Worm (Caenorhabditis elegans) whole organism, midembryonic: Measurements from ENCODE around the gene C16C8.9.
"Not testable (repeated sequence)": the region's sequence is repeated elsewhere in the genome, so short reads cannot be mapped to it uniquely, and the experiment has no call there.

Experiments
- T22C8.4 ChIP-seq: fragments of 200-800 bp; sonication (Bioruptor generic); IDR thresholded peaks from 2 replicates; pipeline ENCODE4 v1.3.6; 2022; ENCODE audit warnings: missing genetic modification characterization, missing compliant biosample characterization
- cog-1 ChIP-seq: sonication (generic microtip); optimal IDR thresholded peaks from 2 replicates; lab custom pipeline; 2016; ENCODE audit warnings: missing genetic modification characterization, missing compliant biosample characterization
- flt-1 ChIP-seq: fragments of 200-800 bp; sonication (Bioruptor generic); IDR thresholded peaks from 2 replicates; pipeline ENCODE4 v1.3.6; 2022; ENCODE audit warnings: missing genetic modification characterization, missing compliant biosample characterization
- klf-2 ChIP-seq: fragments of 200-800 bp; sonication (Bioruptor generic); conservative IDR thresholded peaks from 2 replicates; pipeline ENCODE4 v1.3.6; 2022; ENCODE audit warnings: missing genetic modification reagents, missing genetic modification characterization, missing compliant biosample characterization
- med-1 ChIP-seq: sonication (generic microtip); optimal IDR thresholded peaks from 2 replicates; lab custom pipeline; 2017; ENCODE audit warnings: missing genetic modification characterization, mild to moderate bottlenecking, missing compliant biosample characterization, antibody characterized with exemption, missing genetic modification reagents; ENCODE audit not compliant: insufficient read depth
- ref-1 ChIP-seq: fragments of 200-800 bp; sonication (Bioruptor generic); conservative IDR thresholded peaks from 2 replicates; pipeline ENCODE4 v1.3.6; 2022; ENCODE audit warnings: missing genetic modification reagents, missing genetic modification characterization, missing compliant biosample characterization
- tab-1 ChIP-seq: fragments of 200-800 bp; sonication (Bioruptor generic); IDR thresholded peaks from 2 replicates; pipeline ENCODE4 v1.3.6; 2022; ENCODE audit warnings: missing genetic modification characterization, missing compliant biosample characterization
- ztf-23 ChIP-seq: fragments of 200-800 bp; sonication (Bioruptor generic); IDR thresholded peaks from 2 replicates; pipeline ENCODE4 v1.3.6; 2022; ENCODE audit warnings: missing genetic modification reagents, missing genetic modification characterization, missing compliant biosample characterization
- ztf-29 ChIP-seq: fragments of 200-800 bp; sonication (Bioruptor generic); IDR thresholded peaks from 2 replicates; pipeline ENCODE4 v1.3.6; 2022; ENCODE audit warnings: missing genetic modification reagents, missing genetic modification characterization, missing compliant biosample characterization

C16C8.9 gene

ce11 chrII:3460048-3460447, 2.9 kb downstream of the C16C8.9 start, which contains the start of gene C16C8.7:
Gene C16C8.7, minus strand, starts transcription at chrII:3460148.
- no peak for TF ChIP-seq flt-1 (GFP tag; lab: Robert Waterston, UW)
- no peak for TF ChIP-seq med-1
- TF ChIP-seq klf-2 (GFP tag; lab: Robert Waterston, UW): no peak
- TF ChIP-seq ref-1 (GFP tag; lab: Robert Waterston, UW): no peak
- TF ChIP-seq ztf-23: no peak
- TF ChIP-seq cog-1 (tag; lab: Kevin White, UChicago): no peak

- no peak for TF ChIP-seq ztf-23
- no peak for TF ChIP-seq flt-1 (GFP tag; lab: Robert Waterston, UW)
- TF ChIP-seq klf-2 (GFP tag; lab: Robert Waterston, UW): no peak
- TF ChIP-seq tab-1 (GFP tag; lab: Robert Waterston, UW): no peak
These were observed 3.8 kb downstream of the C16C8.9 start for ce11 chrII:3459199-3459598.

ce11 chrII:3458209-3458608, 4.8 kb downstream of the C16C8.9 start, which contains the start of the genes C16C8.26 and C16C8.19:
Gene C16C8.26, minus strand, starts transcription at chrII:3458309.
Gene C16C8.19, plus strand, starts transcription at chrII:3458487.
- no peak for TF ChIP-seq cog-1 (tag; lab: Kevin White, UChicago)
- no peak for TF ChIP-seq klf-2 (GFP tag; lab: Robert Waterston, UW)
- TF ChIP-seq tab-1 (GFP tag; lab: Robert Waterston, UW): no peak
- TF ChIP-seq ztf-23: no peak
- TF ChIP-seq ref-1 (GFP tag; lab: Robert Waterston, UW): no peak
- no peak for TF ChIP-seq T22C8.4 (GFP tag; lab: Robert Waterston, UW)
- no peak for TF ChIP-seq flt-1 (GFP tag; lab: Robert Waterston, UW)
- TF ChIP-seq med-1: no peak
- TF ChIP-seq ztf-29 (GFP tag; lab: Robert Waterston, UW): no peak; the same call in 1 of the 2 replicates

- TF ChIP-seq cog-1 (tag; lab: Kevin White, UChicago) (no peak), tab-1 (GFP tag; lab: Robert Waterston, UW) (no peak), ztf-23 (no peak), klf-2 (GFP tag; lab: Robert Waterston, UW) (no peak), ref-1 (GFP tag; lab: Robert Waterston, UW) (no peak), med-1 (no peak), flt-1 (GFP tag; lab: Robert Waterston, UW) (no peak), ztf-29 (GFP tag; lab: Robert Waterston, UW) (no peak), T22C8.4 (GFP tag; lab: Robert Waterston, UW) (no peak)
These were observed 9.5 kb downstream of the C16C8.9 start, which contains the start of gene C16C8.11 for ce11 chrII:3453521-3453920. Gene C16C8.11, plus strand, starts transcription at chrII:3453708.

ce11 chrII:3452421-3452820, 10.6 kb downstream of the C16C8.9 start, which contains the start of gene C16C8.12:
Gene C16C8.12, plus strand, starts transcription at chrII:3452721.
- no peak for TF ChIP-seq tab-1 (GFP tag; lab: Robert Waterston, UW)
- TF ChIP-seq med-1: no peak
- no peak for TF ChIP-seq T22C8.4 (GFP tag; lab: Robert Waterston, UW)
- TF ChIP-seq ref-1 (GFP tag; lab: Robert Waterston, UW): no peak
- no peak for TF ChIP-seq klf-2 (GFP tag; lab: Robert Waterston, UW)
- no peak for TF ChIP-seq flt-1 (GFP tag; lab: Robert Waterston, UW)
- no peak for TF ChIP-seq ztf-29 (GFP tag; lab: Robert Waterston, UW)
- TF ChIP-seq cog-1 (tag; lab: Kevin White, UChicago): no peak
- no peak for TF ChIP-seq ztf-23

DNA sequence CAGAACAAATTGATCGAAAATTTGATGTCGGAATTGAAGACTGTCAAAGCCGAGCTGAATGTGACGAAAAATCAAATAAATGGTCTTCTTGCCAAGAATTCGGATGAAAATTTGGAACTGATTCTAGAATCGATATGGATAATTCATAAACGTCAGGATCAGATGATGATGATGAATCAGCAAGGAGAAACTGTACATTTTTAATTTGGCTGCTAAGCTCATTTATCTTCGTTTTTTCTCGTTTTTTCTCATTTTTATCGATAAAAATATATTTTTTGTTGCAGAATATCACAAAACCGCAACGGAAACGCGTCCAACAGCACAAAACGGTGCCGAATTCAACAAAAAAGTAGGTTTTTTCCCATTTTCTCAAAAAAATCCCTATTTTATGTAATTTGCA, 13.5 kb downstream of the C16C8.9 start, which contains the start of gene C16C8.14:
TSS of gene C16C8.14 (plus strand) at position 301 of the 400 bp plus-strand sequence.
- not testable (repeated sequence) for TF ChIP-seq T22C8.4, ref-1, klf-2 (GFP tag; lab: Robert Waterston, UW)

- TF ChIP-seq ztf-23: no peak
- TF ChIP-seq med-1: no peak
- no peak for TF ChIP-seq tab-1 (GFP tag; lab: Robert Waterston, UW)
- no peak for TF ChIP-seq cog-1 (tag; lab: Kevin White, UChicago)
- TF ChIP-seq flt-1 (GFP tag; lab: Robert Waterston, UW): no peak
- TF ChIP-seq klf-2 (GFP tag; lab: Robert Waterston, UW): no peak
These were observed 14.2 kb downstream of the C16C8.9 start, which contains the start of gene C16C8.25 for ce11 chrII:3448776-3449280. Gene C16C8.25, plus strand, starts transcription at chrII:3449230.

ce11 chrII:3447906-3448305, 15.1 kb downstream of the C16C8.9 start, which contains the start of gene C16C8.21:
Gene C16C8.21, plus strand, starts transcription at chrII:3448206.
- no peak for TF ChIP-seq med-1
- TF ChIP-seq flt-1 (GFP tag; lab: Robert Waterston, UW): no peak

- TF ChIP-seq tab-1 (GFP tag; lab: Robert Waterston, UW): no peak
- no peak for TF ChIP-seq klf-2 (GFP tag; lab: Robert Waterston, UW)
- TF ChIP-seq flt-1 (GFP tag; lab: Robert Waterston, UW): no peak
- TF ChIP-seq ref-1 (GFP tag; lab: Robert Waterston, UW): no peak
- TF ChIP-seq med-1: no peak
- no peak for TF ChIP-seq T22C8.4 (GFP tag; lab: Robert Waterston, UW)
These were observed 16.4 kb downstream of the C16C8.9 start, which contains the start of the genes C16C8.20 and gldi-6 for ce11 chrII:3446647-3447046. Gene C16C8.20, plus strand, starts transcription at chrII:3446947. Gene gldi-6, plus strand, starts transcription at chrII:3446947.

ce11 chrII:3445285-3445806, 17.7 kb downstream of the C16C8.9 start, which contains the start of the genes C16C8.5 and C16C8.16:
Gene C16C8.5, minus strand, starts transcription at chrII:3445385.
Gene C16C8.16, plus strand, starts transcription at chrII:3445756.
- TF ChIP-seq cog-1 (tag; lab: Kevin White, UChicago): no peak
- TF ChIP-seq klf-2 (GFP tag; lab: Robert Waterston, UW): no peak
- no peak for TF ChIP-seq ref-1 (GFP tag; lab: Robert Waterston, UW)
- no peak for TF ChIP-seq ztf-29 (GFP tag; lab: Robert Waterston, UW)
- no peak for TF ChIP-seq T22C8.4 (GFP tag; lab: Robert Waterston, UW)
- no peak for TF ChIP-seq tab-1 (GFP tag; lab: Robert Waterston, UW)
- no peak for TF ChIP-seq flt-1 (GFP tag; lab: Robert Waterston, UW)
- TF ChIP-seq med-1: no peak
- TF ChIP-seq ztf-23: no peak
